Worm (Caenorhabditis elegans) whole organism, late embryonic: ENCODE results near the gene sto-6.

Experiments
- C38D4.7 ChIP-seq: fragments of 200-800 bp; sonication (Bioruptor generic); optimal IDR thresholded peaks from 2 replicates; lab custom pipeline; 2018; ENCODE audit warnings: mild to moderate bottlenecking, missing genetic modification characterization, moderate library complexity, missing compliant biosample characterization
- F13H6.1 ChIP-seq: sonication (generic microtip); optimal IDR thresholded peaks from 2 replicates; lab custom pipeline; 2016; ENCODE audit warnings: missing genetic modification characterization, missing compliant biosample characterization
- K02D7.2 ChIP-seq: sonication (generic microtip); optimal IDR thresholded peaks from 2 replicates; lab custom pipeline; 2017; ENCODE audit warnings: mild to moderate bottlenecking, missing genetic modification characterization, missing compliant biosample characterization
- K09A11.1 ChIP-seq: sonication (generic microtip); optimal IDR thresholded peaks from 2 replicates; lab custom pipeline; 2017; ENCODE audit warnings: antibody characterized with exemption, mild to moderate bottlenecking, missing genetic modification characterization, missing compliant biosample characterization; ENCODE audit not compliant: insufficient read depth
- T23F11.4 ChIP-seq: fragments of 200-800 bp; sonication (Bioruptor generic); optimal IDR thresholded peaks from 2 replicates; lab custom pipeline; 2018; ENCODE audit warnings: mild to moderate bottlenecking, missing genetic modification characterization, missing compliant biosample characterization
- Y22D7AL.16 ChIP-seq: sonication (generic microtip); optimal IDR thresholded peaks from 2 replicates; lab custom pipeline; 2016; ENCODE audit warnings: missing genetic modification characterization, missing compliant biosample characterization
- ama-1 ChIP-seq: fragments of 150-350 bp; optimal IDR thresholded peaks from 2 replicates; lab custom pipeline; 2014
- ceh-14 ChIP-seq: sonication (generic microtip); optimal IDR thresholded peaks from 2 replicates; lab custom pipeline; 2016; ENCODE audit warnings: missing genotype, missing genetic modification characterization, missing compliant biosample characterization
- ceh-18 ChIP-seq: sonication (generic microtip); optimal IDR thresholded peaks from 2 replicates; lab custom pipeline; 2016; ENCODE audit warnings: missing genetic modification characterization, missing compliant biosample characterization
- ceh-19 ChIP-seq: fragments of 200-800 bp; sonication (Bioruptor generic); optimal IDR thresholded peaks from 2 replicates; lab custom pipeline; 2018; ENCODE audit warnings: mild to moderate bottlenecking, missing genetic modification characterization, missing compliant biosample characterization
- ceh-2 ChIP-seq: sonication (generic microtip); optimal IDR thresholded peaks from 2 replicates; lab custom pipeline; 2016; ENCODE audit warnings: missing genotype, missing genetic modification characterization, missing compliant biosample characterization
- ceh-22 ChIP-seq: sonication (generic microtip); optimal IDR thresholded peaks from 2 replicates; lab custom pipeline; 2017; ENCODE audit warnings: missing biosample characterization, missing genetic modification characterization
- ceh-31 ChIP-seq: sonication (generic microtip); optimal IDR thresholded peaks from 2 replicates; lab custom pipeline; 2016; ENCODE audit warnings: missing genetic modification characterization, missing compliant biosample characterization
- ceh-6 ChIP-seq: fragments of 200-800 bp; sonication (Bioruptor generic); optimal IDR thresholded peaks from 2 replicates; lab custom pipeline; 2018; ENCODE audit warnings: mild to moderate bottlenecking, missing genetic modification characterization, missing compliant biosample characterization
- che-1 ChIP-seq: sonication (generic microtip); optimal IDR thresholded peaks from 2 replicates; lab custom pipeline; 2016; ENCODE audit warnings: mild to moderate bottlenecking, missing genetic modification characterization, missing compliant biosample characterization
- elt-2 ChIP-seq: sonication (generic microtip); optimal IDR thresholded peaks from 2 replicates; lab custom pipeline; 2016; ENCODE audit warnings: missing genetic modification reagents, missing genetic modification characterization, missing compliant biosample characterization
- ets-4 ChIP-seq: sonication (generic microtip); optimal IDR thresholded peaks from 2 replicates; lab custom pipeline; 2016; ENCODE audit warnings: missing genetic modification characterization, missing compliant biosample characterization
- eyg-1 ChIP-seq: sonication (generic microtip); optimal IDR thresholded peaks from 2 replicates; lab custom pipeline; 2016; ENCODE audit warnings: missing genotype, missing genetic modification characterization, missing compliant biosample characterization
- fkh-6 ChIP-seq: sonication (generic microtip); optimal IDR thresholded peaks from 2 replicates; lab custom pipeline; 2016; ENCODE audit warnings: missing genetic modification characterization, missing compliant biosample characterization
- gmeb-2 ChIP-seq: sonication (generic microtip); optimal IDR thresholded peaks from 2 replicates; lab custom pipeline; 2016; ENCODE audit warnings: missing genetic modification characterization, inconsistent platforms, missing compliant biosample characterization
- hlh-13 ChIP-seq: fragments of 200-800 bp; sonication (Bioruptor generic); optimal IDR thresholded peaks from 2 replicates; lab custom pipeline; 2018; ENCODE audit warnings: mild to moderate bottlenecking, missing genetic modification characterization, missing compliant biosample characterization
- hlh-8 ChIP-seq: sonication (generic microtip); optimal IDR thresholded peaks from 2 replicates; lab custom pipeline; 2016; ENCODE audit warnings: missing genotype, missing genetic modification characterization, missing compliant biosample characterization
- lin-11 ChIP-seq: fragments of 200-800 bp; sonication (Bioruptor generic); optimal IDR thresholded peaks from 2 replicates; lab custom pipeline; 2018; ENCODE audit warnings: mild to moderate bottlenecking, missing genetic modification characterization, missing compliant biosample characterization
- pat-9 ChIP-seq: fragments of 200-800 bp; sonication (Bioruptor generic); optimal IDR thresholded peaks from 2 replicates; lab custom pipeline; 2018; ENCODE audit warnings: mild to moderate bottlenecking, missing genetic modification characterization, moderate library complexity, missing compliant biosample characterization
- pha-2 ChIP-seq: sonication (generic microtip); optimal IDR thresholded peaks from 2 replicates; lab custom pipeline; 2017; ENCODE audit warnings: mild to moderate bottlenecking, missing genetic modification characterization, missing compliant biosample characterization
- pqm-1 ChIP-seq: sonication (generic microtip); optimal IDR thresholded peaks from 2 replicates; lab custom pipeline; 2016; ENCODE audit warnings: missing genetic modification characterization, missing compliant biosample characterization
- rnt-1 ChIP-seq: sonication (generic microtip); optimal IDR thresholded peaks from 2 replicates; lab custom pipeline; 2016; ENCODE audit warnings: missing genetic modification characterization, missing compliant biosample characterization
- sdc-2 ChIP-seq: sonication (generic microtip); optimal IDR thresholded peaks from 2 replicates; lab custom pipeline; 2016; ENCODE audit warnings: missing genotype, missing genetic modification characterization, missing compliant biosample characterization
- sox-4 ChIP-seq: sonication (generic microtip); optimal IDR thresholded peaks from 2 replicates; lab custom pipeline; 2017; ENCODE audit warnings: mild to moderate bottlenecking, missing genetic modification characterization, inconsistent platforms, missing compliant biosample characterization
- tbx-2 ChIP-seq: sonication (generic microtip); optimal IDR thresholded peaks from 2 replicates; lab custom pipeline; 2016; ENCODE audit warnings: missing genetic modification characterization, missing compliant biosample characterization
- tbx-7 ChIP-seq: sonication (generic microtip); optimal IDR thresholded peaks from 2 replicates; lab custom pipeline; 2016; ENCODE audit warnings: missing genotype, missing genetic modification characterization, missing compliant biosample characterization
- unc-42 ChIP-seq: sonication (generic microtip); optimal IDR thresholded peaks from 2 replicates; lab custom pipeline; 2016; ENCODE audit warnings: missing genotype, missing genetic modification characterization, missing compliant biosample characterization
- ztf-16 ChIP-seq: sonication (generic microtip); optimal IDR thresholded peaks from 2 replicates; lab custom pipeline; 2017; ENCODE audit warnings: missing genetic modification characterization, missing compliant biosample characterization

Gene sto-6

DNA sequence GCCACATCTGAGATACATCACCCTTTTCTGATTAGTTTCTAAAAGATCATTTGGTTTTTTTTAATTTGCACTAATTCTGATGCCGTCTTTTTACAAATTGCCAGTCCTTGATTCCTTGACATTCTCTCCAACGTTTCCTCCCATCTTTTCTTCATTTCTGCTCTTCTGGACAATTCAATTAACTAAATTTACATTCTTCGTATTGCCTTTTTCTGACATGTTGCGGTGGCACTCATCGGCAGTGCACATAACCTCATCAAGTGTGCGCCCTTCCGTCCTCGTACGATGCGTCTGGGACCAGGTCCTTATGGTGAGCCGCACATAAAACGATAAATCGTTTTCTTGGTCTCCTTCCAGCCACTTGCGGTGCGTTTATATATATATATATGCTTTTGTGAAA is 6.8 kb downstream of the sto-6 start:
- peak; percentile 30 for TF ChIP-seq ceh-31 (tag; lab: Kevin White, UChicago)
- peak; percentile 90 for TF ChIP-seq unc-42 (tag; lab: Kevin White, UChicago)
- no peak for TF ChIP-seq ceh-2 (tag; lab: Kevin White, UChicago)
- TF ChIP-seq ceh-14 (tag; lab: Kevin White, UChicago), result peak; percentile 2

DNA sequence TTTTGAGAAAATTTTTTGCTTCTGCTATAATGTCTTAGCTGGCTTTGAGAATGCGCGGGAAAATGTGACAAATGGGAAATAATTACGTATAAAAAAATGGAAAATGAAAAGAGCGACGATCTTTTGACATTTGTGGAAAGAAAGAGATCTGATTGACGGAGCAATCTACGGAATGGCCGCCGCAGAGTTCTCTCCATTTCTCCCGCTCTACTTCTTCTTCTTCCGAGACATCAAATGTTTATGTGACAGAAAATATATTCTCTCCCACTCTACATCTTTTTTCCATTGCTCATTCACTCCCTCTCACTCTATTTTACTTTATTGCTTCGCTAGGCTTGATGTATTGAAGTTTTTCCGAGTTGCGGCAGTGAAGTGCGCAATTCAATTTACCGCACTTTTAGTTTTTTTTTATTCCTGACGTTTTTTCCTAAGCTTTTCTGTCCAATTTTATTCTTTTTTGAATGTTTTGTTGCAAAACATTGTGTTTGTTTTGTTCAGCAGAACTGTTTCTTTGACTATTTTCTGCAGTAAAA is 8.3 kb downstream of the sto-6 start:
- TF ChIP-seq ceh-14 (tag; lab: Kevin White, UChicago), result peak; percentile 1
- no peak for TF ChIP-seq Y22D7AL.16 (tag; lab: Kevin White, UChicago)
- TF ChIP-seq che-1 (tag; lab: Kevin White, UChicago), result no peak
- TF ChIP-seq unc-42 (tag; lab: Kevin White, UChicago), result peak; percentile 84

DNA sequence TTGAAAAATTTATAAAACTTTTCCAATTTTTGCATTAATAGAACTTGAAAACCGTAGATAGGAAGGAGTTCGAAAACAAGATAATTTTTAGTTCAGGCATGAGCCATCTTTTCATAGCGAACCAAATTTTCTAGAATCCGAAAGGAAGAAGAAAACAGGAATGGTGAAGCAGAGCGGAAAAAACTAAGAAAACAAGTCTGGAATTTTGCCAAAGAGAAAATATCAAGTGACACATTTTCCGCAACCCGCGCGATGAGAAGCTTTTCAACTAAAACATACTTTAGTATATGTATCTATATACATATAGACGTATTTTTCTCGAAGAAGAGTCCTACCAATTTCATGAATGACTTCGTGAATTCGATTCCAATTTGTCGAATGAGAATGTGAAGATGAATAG is 9.4 kb downstream of the sto-6 start:
- TF ChIP-seq F13H6.1 (tag; lab: Kevin White, UChicago), result no peak
- no peak for TF ChIP-seq K09A11.1
- TF ChIP-seq elt-2 (tag; lab: Kevin White, UChicago), result no peak
- no peak for TF ChIP-seq ceh-22 (tag; lab: Kevin White, UChicago)
- TF ChIP-seq tbx-7 (tag; lab: Kevin White, UChicago), result no peak
- no peak for TF ChIP-seq sox-4 (tag; lab: Kevin White, UChicago)
- no peak for TF ChIP-seq pqm-1
- no peak for TF ChIP-seq tbx-2
- TF ChIP-seq eyg-1 (tag; lab: Kevin White, UChicago), result no peak
- TF ChIP-seq ama-1, result no peak
- TF ChIP-seq fkh-6, result no peak
- TF ChIP-seq ets-4 (tag; lab: Kevin White, UChicago), result no peak

DNA sequence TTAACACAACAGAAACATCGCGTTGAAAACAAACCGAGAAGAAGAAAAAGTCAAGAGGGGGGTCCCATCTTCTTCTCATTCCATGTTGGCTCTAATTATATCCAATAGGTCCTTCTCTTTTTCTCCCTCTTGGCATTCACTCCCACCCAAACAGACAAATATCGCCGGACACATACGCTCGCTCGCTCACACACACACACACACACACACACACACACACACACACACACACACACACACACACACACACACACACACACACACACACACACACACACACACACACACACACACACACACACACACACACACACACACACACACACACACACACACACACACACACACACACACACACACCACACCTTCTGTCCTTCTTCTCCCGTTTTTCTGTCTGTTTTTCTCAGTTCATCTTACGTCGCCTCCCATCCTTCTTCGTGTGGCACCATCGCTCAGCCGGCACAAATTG is 11.6 kb downstream of the sto-6 start, which contains the start of gene sto-4:
sto-4 (plus strand) TSS at position 360 of the 469 bp plus-strand sequence.
- peak; percentile 76 for TF ChIP-seq gmeb-2 (tag; lab: Kevin White, UChicago)
- TF ChIP-seq ceh-19, result peak; percentile 87
- TF ChIP-seq hlh-8 (tag; lab: Kevin White, UChicago), result peak; percentile 8
- TF ChIP-seq T23F11.4 (GFP tag; lab: Kevin White, UChicago), result peak; percentile 67
- TF ChIP-seq hlh-13 (GFP tag; lab: Kevin White, UChicago), result peak; percentile 70
- TF ChIP-seq elt-2 (tag; lab: Kevin White, UChicago), result peak; percentile 48
- peak; percentile 32 for TF ChIP-seq sdc-2 (tag; lab: Kevin White, UChicago)
- peak; percentile 58 for TF ChIP-seq ceh-14 (tag; lab: Kevin White, UChicago)
- TF ChIP-seq ztf-16 (tag; lab: Kevin White, UChicago), result peak; percentile 34
- peak; percentile 67 for TF ChIP-seq pha-2 (tag; lab: Kevin White, UChicago)
- peak; percentile 67 for TF ChIP-seq ceh-18
- TF ChIP-seq Y22D7AL.16 (tag; lab: Kevin White, UChicago), result peak; percentile 61
- TF ChIP-seq unc-42 (tag; lab: Kevin White, UChicago), result peak; percentile 77
- peak; percentile 68 for TF ChIP-seq ceh-31 (tag; lab: Kevin White, UChicago)
- peak; percentile 0 for TF ChIP-seq rnt-1 (tag; lab: Kevin White, UChicago)
- peak; percentile 66 for TF ChIP-seq K02D7.2
- TF ChIP-seq sox-4 (tag; lab: Kevin White, UChicago), result peak; percentile 53
- TF ChIP-seq che-1 (tag; lab: Kevin White, UChicago), result peak; percentile 69
- peak; percentile 71 for TF ChIP-seq C38D4.7 (GFP tag; lab: Kevin White, UChicago)
- TF ChIP-seq pat-9 (tag; lab: Kevin White, UChicago), result peak; percentile 78
- peak; percentile 72 for TF ChIP-seq tbx-2
- TF ChIP-seq ceh-6 (GFP tag; lab: Kevin White, UChicago), result peak; percentile 77
- peak; percentile 55 for TF ChIP-seq lin-11 (tag; lab: Kevin White, UChicago)

- TF ChIP-seq elt-2 (tag; lab: Kevin White, UChicago), result peak; percentile 24
- no peak for TF ChIP-seq C38D4.7 (GFP tag; lab: Kevin White, UChicago)
- TF ChIP-seq tbx-2, result no peak
These were observed 13.3 kb downstream of the sto-6 start for ce11 chrX:11645517-11645916.
